Fruit fly (Drosophila melanogaster) whole organism, prepupa: ENCODE data around the gene CG17329.

Experiments
- Blimp-1 ChIP-seq: fragments of 200-800 bp; sonication (Bioruptor generic); optimal IDR thresholded peaks from 3 replicates; lab custom pipeline; 2017; ENCODE audit warnings: missing biosample characterization, missing genetic modification characterization, mild to moderate bottlenecking, moderate library complexity, missing genetic modification reagents
- CG10669 ChIP-seq: fragments of 200-800 bp; sonication (Bioruptor generic); optimal IDR thresholded peaks from 3 replicates; lab custom pipeline; 2018; ENCODE audit warnings: missing biosample characterization, mild to moderate bottlenecking, missing genetic modification characterization, moderate library complexity
- CG11762 ChIP-seq: fragments of 200-800 bp; sonication (Bioruptor generic); optimal IDR thresholded peaks from 3 replicates; lab custom pipeline; 2016; ENCODE audit warnings: missing biosample characterization, missing genetic modification characterization; ENCODE audit not compliant: insufficient read depth
- CG11902 ChIP-seq: fragments of 200-800 bp; sonication (Bioruptor generic); optimal IDR thresholded peaks from 3 replicates; lab custom pipeline; 2016; ENCODE audit warnings: missing biosample characterization, missing genetic modification characterization
- CG1621 ChIP-seq: fragments of 200-800 bp; sonication (Bioruptor generic); optimal IDR thresholded peaks from 3 replicates; lab custom pipeline; 2018; ENCODE audit warnings: missing biosample characterization, mild to moderate bottlenecking, missing genetic modification characterization
- CG16779 ChIP-seq: fragments of 200-800 bp; sonication (Bioruptor generic); optimal IDR thresholded peaks from 3 replicates; lab custom pipeline; 2017; ENCODE audit warnings: missing biosample characterization, mild to moderate bottlenecking, missing genetic modification characterization
- CG3032 ChIP-seq: fragments of 200-800 bp; optimal IDR thresholded peaks from 2 replicates; lab custom pipeline; 2019; ENCODE audit warnings: missing biosample characterization, mild to moderate bottlenecking, missing genetic modification characterization, moderate library complexity
- CG31627 ChIP-seq: fragments of 200-800 bp; sonication (Bioruptor generic); optimal IDR thresholded peaks from 3 replicates; lab custom pipeline; 2016; ENCODE audit warnings: missing biosample characterization, missing genetic modification characterization
- CG32006 ChIP-seq: fragments of 200-800 bp; sonication (Bioruptor generic); optimal IDR thresholded peaks from 3 replicates; lab custom pipeline; 2017; ENCODE audit warnings: missing biosample characterization, mild to moderate bottlenecking, missing genetic modification characterization
- CG34406 ChIP-seq: fragments of 200-800 bp; sonication (Bioruptor generic); optimal IDR thresholded peaks from 3 replicates; lab custom pipeline; 2016; ENCODE audit warnings: missing biosample characterization, missing genetic modification characterization
- CG3919 ChIP-seq: fragments of 200-800 bp; sonication (Bioruptor generic); optimal IDR thresholded peaks from 3 replicates; lab custom pipeline; 2016; ENCODE audit warnings: missing biosample characterization, missing genetic modification characterization
- CG4318 ChIP-seq: fragments of 200-800 bp; sonication (Bioruptor generic); optimal IDR thresholded peaks from 3 replicates; lab custom pipeline; 2017; ENCODE audit warnings: missing biosample characterization, mild to moderate bottlenecking, missing genetic modification characterization
- CG6163 ChIP-seq: fragments of 200-800 bp; sonication (Bioruptor generic); IDR thresholded peaks from 3 replicates; pipeline ENCODE4 v1.3.6; 2022; ENCODE audit warnings: missing biosample characterization, missing genetic modification characterization
- CG6276 ChIP-seq: fragments of 200-800 bp; sonication (Bioruptor generic); optimal IDR thresholded peaks from 2 replicates; lab custom pipeline; 2017; ENCODE audit warnings: missing biosample characterization, mild to moderate bottlenecking, missing genetic modification characterization
- CG6792 ChIP-seq: fragments of 200-800 bp; sonication (Bioruptor generic); optimal IDR thresholded peaks from 3 replicates; lab custom pipeline; 2016; ENCODE audit warnings: missing biosample characterization, missing genetic modification characterization
- CG6808 ChIP-seq: fragments of 200-800 bp; sonication (Bioruptor generic); optimal IDR thresholded peaks from 3 replicates; lab custom pipeline; 2017; ENCODE audit warnings: missing biosample characterization, missing genetic modification characterization, mild to moderate bottlenecking, moderate library complexity, missing genetic modification reagents
- CG6854 ChIP-seq: fragments of 200-800 bp; sonication (Bioruptor generic); optimal IDR thresholded peaks from 2 replicates; lab custom pipeline; 2017; ENCODE audit warnings: missing biosample characterization, mild to moderate bottlenecking, missing genetic modification characterization
- CG7368 ChIP-seq: fragments of 200-800 bp; sonication (Bioruptor generic); optimal IDR thresholded peaks from 3 replicates; lab custom pipeline; 2016; ENCODE audit warnings: missing biosample characterization, missing genetic modification characterization
- CG8119 ChIP-seq: fragments of 200-800 bp; sonication (Bioruptor generic); IDR thresholded peaks from 3 replicates; pipeline ENCODE4 v1.3.6; 2022; ENCODE audit warnings: missing biosample characterization, missing genetic modification characterization
- CG8319 ChIP-seq: fragments of 200-800 bp; sonication (Bioruptor generic); optimal IDR thresholded peaks from 3 replicates; lab custom pipeline; 2016; ENCODE audit warnings: missing biosample characterization, missing genetic modification characterization
- CG9139 ChIP-seq: fragments of 200-800 bp; sonication (Bioruptor generic); optimal IDR thresholded peaks from 3 replicates; lab custom pipeline; 2017; ENCODE audit warnings: missing biosample characterization, mild to moderate bottlenecking, missing genetic modification characterization
- Eip75B ChIP-seq: fragments of 200-800 bp; sonication (Bioruptor generic); optimal IDR thresholded peaks from 3 replicates; lab custom pipeline; 2016; ENCODE audit warnings: missing biosample characterization, missing genetic modification characterization
- Eip93F ChIP-seq: fragments of 200-800 bp; sonication (Bioruptor generic); optimal IDR thresholded peaks from 2 replicates; lab custom pipeline; 2016; ENCODE audit warnings: missing biosample characterization, mild to moderate bottlenecking, missing genetic modification characterization
- Ets21C ChIP-seq: fragments of 200-800 bp; sonication (Bioruptor generic); optimal IDR thresholded peaks from 3 replicates; lab custom pipeline; 2016; ENCODE audit warnings: missing biosample characterization, missing genetic modification characterization
- Ets96B ChIP-seq: fragments of 200-800 bp; optimal IDR thresholded peaks from 2 replicates; lab custom pipeline; 2019; ENCODE audit warnings: missing biosample characterization, mild to moderate bottlenecking, missing genetic modification characterization, moderate library complexity
- Gug ChIP-seq: fragments of 200-800 bp; sonication (Bioruptor generic); IDR thresholded peaks from 2 replicates; pipeline ENCODE4 v1.3.6; 2022; ENCODE audit warnings: missing biosample characterization, missing genetic modification characterization
- Hr38 ChIP-seq: sonication (Bioruptor generic); optimal IDR thresholded peaks from 2 replicates; lab custom pipeline; 2016; ENCODE audit warnings: missing biosample characterization, missing genetic modification characterization
- Hr39 ChIP-seq: fragments of 200-800 bp; sonication (Bioruptor generic); optimal IDR thresholded peaks from 2 replicates; lab custom pipeline; 2016; ENCODE audit warnings: missing biosample characterization, missing genetic modification characterization
- Lpt ChIP-seq: fragments of 200-800 bp; sonication (Bioruptor generic); optimal IDR thresholded peaks from 3 replicates; lab custom pipeline; 2016; ENCODE audit warnings: missing biosample characterization, missing genetic modification characterization
- Met ChIP-seq: fragments of 200-800 bp; sonication (Bioruptor generic); optimal IDR thresholded peaks from 3 replicates; lab custom pipeline; 2016; ENCODE audit warnings: missing biosample characterization, missing genetic modification characterization
- Smox ChIP-seq: fragments of 200-800 bp; sonication (Bioruptor generic); optimal IDR thresholded peaks from 3 replicates; lab custom pipeline; 2016; ENCODE audit warnings: missing biosample characterization, missing genetic modification characterization
- Sox14 ChIP-seq: fragments of 200-800 bp; sonication (Bioruptor generic); optimal IDR thresholded peaks from 3 replicates; lab custom pipeline; 2016; ENCODE audit warnings: missing biosample characterization, missing genetic modification characterization
- achi ChIP-seq: fragments of 200-800 bp; sonication (Bioruptor generic); optimal IDR thresholded peaks from 3 replicates; lab custom pipeline; 2016; ENCODE audit warnings: missing biosample characterization, missing genetic modification characterization
- acj6 ChIP-seq: fragments of 200-800 bp; sonication (Bioruptor generic); optimal IDR thresholded peaks from 3 replicates; lab custom pipeline; 2016; ENCODE audit warnings: missing biosample characterization, missing genetic modification characterization
- cyc ChIP-seq: fragments of 200-800 bp; sonication (Bioruptor generic); optimal IDR thresholded peaks from 3 replicates; lab custom pipeline; 2016; ENCODE audit warnings: missing biosample characterization, missing genetic modification characterization
- dac ChIP-seq: fragments of 200-800 bp; sonication (Bioruptor generic); optimal IDR thresholded peaks from 2 replicates; lab custom pipeline; 2017; ENCODE audit warnings: missing biosample characterization, mild to moderate bottlenecking, missing genetic modification characterization
- dsx ChIP-seq: fragments of 200-800 bp; optimal IDR thresholded peaks from 3 replicates; lab custom pipeline; 2019; ENCODE audit warnings: missing biosample characterization, mild to moderate bottlenecking, missing genetic modification characterization, moderate library complexity; ENCODE audit not compliant: poor library complexity, severe bottlenecking
- eg ChIP-seq: fragments of 200-800 bp; sonication (Bioruptor generic); IDR thresholded peaks from 3 replicates; pipeline ENCODE4 v1.3.6; 2022; ENCODE audit warnings: missing biosample characterization, missing genetic modification characterization
- esn ChIP-seq: fragments of 200-800 bp; sonication (Bioruptor generic); optimal IDR thresholded peaks from 2 replicates; lab custom pipeline; 2016; ENCODE audit warnings: missing biosample characterization, mild to moderate bottlenecking, missing genetic modification characterization, moderate library complexity
- fd85E ChIP-seq: fragments of 200-800 bp; sonication (Bioruptor generic); optimal IDR thresholded peaks from 3 replicates; lab custom pipeline; 2016; ENCODE audit warnings: missing biosample characterization, missing genetic modification characterization
- lz ChIP-seq: fragments of 200-800 bp; sonication (Bioruptor generic); optimal IDR thresholded peaks from 3 replicates; lab custom pipeline; 2016; ENCODE audit warnings: missing biosample characterization, missing genetic modification characterization
- net ChIP-seq: fragments of 200-800 bp; sonication (Bioruptor generic); optimal IDR thresholded peaks from 3 replicates; lab custom pipeline; 2016; ENCODE audit warnings: missing biosample characterization, missing genetic modification characterization
- salr ChIP-seq, 2 experiments: fragments of 200-800 bp; sonication (Bioruptor generic); optimal IDR thresholded peaks; 3 replicates each; lab custom pipeline; 2016 to 2018; ENCODE audit warnings: missing biosample characterization in 2 of 2, missing genetic modification characterization in 2 of 2, mild to moderate bottlenecking in 1 of 2
- spab ChIP-seq: fragments of 200-800 bp; sonication (Bioruptor generic); optimal IDR thresholded peaks from 2 replicates; lab custom pipeline; 2017; ENCODE audit warnings: missing biosample characterization, mild to moderate bottlenecking, missing genetic modification characterization, missing genetic modification reagents
- svp ChIP-seq: fragments of 200-800 bp; sonication (Bioruptor generic); peaks from one replicate; lab custom pipeline; 2016; ENCODE audit warnings: missing biosample characterization, missing genetic modification characterization
- vri ChIP-seq: fragments of 200-800 bp; sonication (Bioruptor generic); optimal IDR thresholded peaks from 3 replicates; lab custom pipeline; 2016; ENCODE audit warnings: missing biosample characterization, mild to moderate bottlenecking, missing genetic modification characterization

CG17329 gene

DNA sequence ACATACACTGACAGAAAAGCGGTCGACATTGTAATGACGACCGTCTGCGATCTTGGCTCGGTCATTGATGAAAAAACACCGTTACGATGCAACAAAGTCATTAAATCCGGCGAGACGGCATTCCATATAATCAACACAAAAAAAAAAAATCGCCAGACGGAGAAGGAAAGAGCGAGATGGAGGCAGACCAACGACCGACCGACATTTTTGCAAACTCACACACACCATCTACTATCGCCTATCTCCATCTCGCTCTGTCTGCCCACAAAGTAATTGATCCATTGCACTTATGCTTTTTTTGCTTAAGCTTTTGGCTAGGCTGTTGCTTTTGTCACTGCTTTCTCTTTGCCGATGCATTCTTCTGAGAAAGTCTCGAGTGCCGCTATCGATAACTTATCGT, 17.0 kb upstream of the CG17329 start:
- peak; percentile 41; the same call in 1 of the 3 replicates for TF ChIP-seq CG8119 (GFP tag; lab: Robert Waterston, UW)
- TF ChIP-seq dsx (GFP tag; lab: Kevin White, UChicago) = peak; percentile 40
- peak; percentile 15 for TF ChIP-seq esn (GFP tag; lab: Kevin White, UChicago)
- TF ChIP-seq svp (GFP tag; lab: Kevin White, UChicago) = peak; percentile 83
- TF ChIP-seq CG6163 (GFP tag; lab: Robert Waterston, UW) = peak; percentile 40; the same call in 1 of the 3 replicates
- TF ChIP-seq spab = no peak
- no peak for TF ChIP-seq Ets96B
- TF ChIP-seq eg (GFP tag; lab: Robert Waterston, UW) = 0 out of 3 replicates have a peak, but pooled peaks have one; percentile 48
- peak; percentile 4 for TF ChIP-seq CG3919
- TF ChIP-seq net (GFP tag; lab: Kevin White, UChicago) = no peak
- TF ChIP-seq Lpt (GFP tag; lab: Kevin White, UChicago) = peak; percentile 12
- peak; percentile 4 for TF ChIP-seq dac (GFP tag; lab: Kevin White, UChicago)
- no peak for TF ChIP-seq achi (GFP tag; lab: Kevin White, UChicago)
- peak; percentile 4 for TF ChIP-seq CG6276
- peak; percentile 27 for TF ChIP-seq CG32006 (GFP tag; lab: Kevin White, UChicago)

DNA sequence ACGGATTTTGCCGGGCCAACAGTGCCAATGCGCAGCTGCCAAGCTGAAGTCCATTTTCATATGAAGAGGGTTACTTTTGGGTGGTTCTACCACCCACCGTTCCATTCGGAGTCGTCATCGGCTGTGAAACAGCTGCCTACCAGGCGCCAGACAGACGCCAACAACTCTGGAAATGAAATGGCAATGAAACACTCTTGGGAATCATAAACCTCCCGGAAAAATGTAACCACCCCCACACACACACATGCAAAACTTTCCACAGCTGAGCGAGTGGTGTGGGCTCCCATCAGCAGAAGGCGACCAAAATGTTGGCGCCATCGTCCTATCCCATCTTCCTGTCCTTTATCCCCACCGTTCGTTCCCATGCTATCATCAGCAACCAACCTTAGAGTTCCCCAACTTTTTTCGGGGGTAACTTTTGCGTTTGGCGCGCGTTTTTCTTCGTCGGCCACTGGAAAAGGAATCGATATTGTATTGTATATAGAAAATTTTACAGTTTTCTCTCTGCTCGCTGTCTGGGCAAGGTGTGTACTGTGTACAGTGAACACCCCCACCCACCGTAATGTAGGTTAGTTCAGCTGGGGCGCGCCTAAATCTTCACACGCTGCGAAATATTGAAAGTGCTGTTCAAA, 15.8 kb upstream of the CG17329 start:
- TF ChIP-seq fd85E (GFP tag; lab: Kevin White, UChicago) (no peak), CG16779 (tag; lab: Kevin White, UChicago) (no peak), CG6276 (no peak), CG9139 (GFP tag; lab: Kevin White, UChicago) (no peak), Ets96B (no peak), CG6163 (GFP tag; lab: Robert Waterston, UW) (no peak), lz (GFP tag; lab: Kevin White, UChicago) (no peak), CG3919 (no peak), Sox14 (GFP tag; lab: Kevin White, UChicago) (no peak), CG11762 (GFP tag; lab: Kevin White, UChicago) (no peak), CG6792 (GFP tag; lab: Kevin White, UChicago) (no peak), CG10669 (GFP tag; lab: Kevin White, UChicago) (no peak)

DNA sequence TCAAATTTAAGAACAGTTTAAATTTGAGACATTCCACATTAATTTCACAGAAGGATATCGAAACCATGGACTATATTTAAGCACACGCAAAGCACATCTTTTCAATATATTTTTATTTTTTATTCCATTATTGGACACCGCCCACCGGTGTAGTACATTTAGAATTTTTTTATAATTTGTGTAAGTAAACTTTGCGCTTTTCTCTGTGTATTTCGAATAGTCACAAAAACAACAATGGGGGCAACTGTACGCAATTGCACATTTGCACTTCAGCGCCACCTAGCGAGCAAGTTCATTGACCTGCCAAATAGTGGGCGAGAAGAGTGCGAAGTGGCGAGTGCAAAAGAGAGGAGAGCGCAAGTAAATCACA, 15.3 kb upstream of the CG17329 start:
- TF ChIP-seq Gug = peak; percentile 51; the same call in 1 of the 2 replicates
- peak in 1 of 2 experiments; percentile 2 for TF ChIP-seq salr (GFP tag; optimal IDR thresholded peaks at IDR 0.05; lab: Kevin White, UChicago)
- TF ChIP-seq CG11902 = no peak
- TF ChIP-seq Eip75B (GFP tag; lab: Kevin White, UChicago) = peak; percentile 47
- TF ChIP-seq CG8319 (GFP tag; lab: Kevin White, UChicago) = no peak
- no peak for TF ChIP-seq Hr38
- peak; percentile 62 for TF ChIP-seq Ets96B
- peak; percentile 81; the same call in 2 of the 3 replicates for TF ChIP-seq CG8119 (GFP tag; lab: Robert Waterston, UW)
- TF ChIP-seq Hr39 (GFP tag; lab: Kevin White, UChicago) = peak; percentile 8
- peak; percentile 10 for TF ChIP-seq CG31627 (GFP tag; lab: Kevin White, UChicago)
- no peak for TF ChIP-seq CG6854 (GFP tag; lab: Kevin White, UChicago)
- peak; percentile 11 for TF ChIP-seq cyc
- no peak for TF ChIP-seq Ets21C
- TF ChIP-seq Lpt (GFP tag; lab: Kevin White, UChicago) = peak; percentile 39
- peak; percentile 39 for TF ChIP-seq CG34406
- TF ChIP-seq CG16779 (tag; lab: Kevin White, UChicago) = peak; percentile 36
- TF ChIP-seq spab = peak; percentile 23
- no peak for TF ChIP-seq Smox (GFP tag; lab: Kevin White, UChicago)
- no peak for TF ChIP-seq Eip93F (GFP tag; lab: Kevin White, UChicago)
- TF ChIP-seq CG7368 (GFP tag; lab: Kevin White, UChicago) = no peak
- no peak for TF ChIP-seq Blimp-1
- TF ChIP-seq CG32006 (GFP tag; lab: Kevin White, UChicago) = peak; percentile 89
- peak; percentile 80 for TF ChIP-seq svp (GFP tag; lab: Kevin White, UChicago)
- TF ChIP-seq CG6792 (GFP tag; lab: Kevin White, UChicago) = no peak
- TF ChIP-seq CG1621 = peak; percentile 28
- TF ChIP-seq CG6808 (GFP tag; lab: Kevin White, UChicago) = peak; percentile 18
- peak; percentile 40 for TF ChIP-seq acj6 (GFP tag; lab: Kevin White, UChicago)
- peak; percentile 85 for TF ChIP-seq CG4318 (GFP tag; lab: Kevin White, UChicago)
- peak; percentile 15 for TF ChIP-seq CG3032 (tag; lab: Kevin White, UChicago)
- TF ChIP-seq Sox14 (GFP tag; lab: Kevin White, UChicago) = peak; percentile 23
- TF ChIP-seq Met (GFP tag; lab: Kevin White, UChicago) = peak; percentile 47
- peak; percentile 43 for TF ChIP-seq CG10669 (GFP tag; lab: Kevin White, UChicago)
- no peak for TF ChIP-seq vri
